Fruit fly (Drosophila melanogaster) whole organism, pupa: ENCODE measurements around the gene ZnT33D.

Experiments used
- CG13204 ChIP-seq: fragments of 200-800 bp; sonication (Bioruptor generic); optimal IDR thresholded peaks from 2 replicates; lab custom pipeline; 2018; ENCODE audit warnings: missing biosample characterization, mild to moderate bottlenecking, missing genetic modification characterization, moderate library complexity
- CG14655 ChIP-seq: fragments of 200-800 bp; sonication (Bioruptor generic); optimal IDR thresholded peaks from 3 replicates; lab custom pipeline; 2017; ENCODE audit warnings: mild to moderate bottlenecking, missing biosample characterization, missing genetic modification reagents, missing genetic modification characterization
- CG15710 ChIP-seq: fragments of 200-800 bp; sonication (Bioruptor generic); optimal IDR thresholded peaks from 2 replicates; lab custom pipeline; 2018; ENCODE audit warnings: missing biosample characterization, mild to moderate bottlenecking, missing genetic modification characterization, moderate library complexity
- CG17806 ChIP-seq: fragments of 200-800 bp; sonication (Bioruptor generic); optimal IDR thresholded peaks from 2 replicates; lab custom pipeline; 2018; ENCODE audit warnings: missing biosample characterization, mild to moderate bottlenecking, missing genetic modification characterization, moderate library complexity
- CG34367 ChIP-seq: fragments of 200-800 bp; sonication (Bioruptor generic); optimal IDR thresholded peaks from 2 replicates; lab custom pipeline; 2018; ENCODE audit warnings: missing biosample characterization, mild to moderate bottlenecking, missing genetic modification characterization
- CG8159 ChIP-seq: fragments of 200-800 bp; sonication (Bioruptor generic); optimal IDR thresholded peaks from 3 replicates; lab custom pipeline; 2018; ENCODE audit warnings: missing biosample characterization, mild to moderate bottlenecking, missing genetic modification characterization, moderate library complexity
- CG8301 ChIP-seq: fragments of 200-800 bp; sonication (Bioruptor generic); optimal IDR thresholded peaks from 2 replicates; lab custom pipeline; 2018; ENCODE audit warnings: missing biosample characterization, mild to moderate bottlenecking, missing genetic modification characterization
- CG9948 ChIP-seq: fragments of 200-800 bp; sonication (Bioruptor generic); optimal IDR thresholded peaks from 2 replicates; lab custom pipeline; 2018; ENCODE audit warnings: missing biosample characterization, mild to moderate bottlenecking, missing genetic modification characterization, moderate library complexity
- D1 ChIP-seq: fragments of 200-800 bp; sonication (Bioruptor generic); optimal IDR thresholded peaks from 2 replicates; lab custom pipeline; 2018; ENCODE audit warnings: missing biosample characterization, mild to moderate bottlenecking, missing genetic modification characterization, moderate library complexity
- EcR ChIP-seq: fragments of 200-800 bp; sonication (Bioruptor generic); optimal IDR thresholded peaks from 3 replicates; lab custom pipeline; 2019; ENCODE audit warnings: missing biosample characterization, missing genetic modification characterization, mild to moderate bottlenecking, moderate library complexity, missing genetic modification reagents
- Pif1A ChIP-seq: fragments of 200-800 bp; sonication (Bioruptor generic); optimal IDR thresholded peaks from 3 replicates; lab custom pipeline; 2016; ENCODE audit warnings: missing biosample characterization, missing genetic modification characterization
- Pif1B ChIP-seq: fragments of 200-800 bp; sonication (Bioruptor generic); optimal IDR thresholded peaks from 3 replicates; lab custom pipeline; 2016; ENCODE audit warnings: missing biosample characterization, missing genetic modification characterization
- fd96Ca ChIP-seq: fragments of 200-800 bp; sonication (Bioruptor generic); IDR thresholded peaks from 3 replicates; pipeline ENCODE4 v1.3.6; 2022; ENCODE audit warnings: missing biosample characterization, missing genetic modification characterization
- rn ChIP-seq: fragments of 200-800 bp; sonication (Bioruptor generic); IDR thresholded peaks from 2 replicates; pipeline ENCODE4 v1.3.6; 2022; ENCODE audit warnings: missing biosample characterization, missing genetic modification characterization

- TF ChIP-seq Pif1B (GFP tag; lab: Kevin White, UChicago) = no peak
- TF ChIP-seq CG8301 (tag; lab: Kevin White, UChicago) = no peak
- TF ChIP-seq EcR (GFP tag; lab: Kevin White, UChicago) = no peak
- no peak for TF ChIP-seq Pif1A (GFP tag; lab: Kevin White, UChicago)
- TF ChIP-seq CG15710 (tag; lab: Kevin White, UChicago) = no peak
- TF ChIP-seq CG9948 = no peak
- TF ChIP-seq CG14655 = no peak
- TF ChIP-seq CG13204 (GFP tag; lab: Kevin White, UChicago) = no peak
- no peak for TF ChIP-seq rn (GFP tag; lab: Robert Waterston, UW)
- TF ChIP-seq CG17806 (tag; lab: Kevin White, UChicago) = no peak
- TF ChIP-seq D1 (tag; lab: Kevin White, UChicago) = no peak
- TF ChIP-seq CG34367 (tag; lab: Kevin White, UChicago) = no peak
- no peak for TF ChIP-seq fd96Ca (GFP tag; lab: Robert Waterston, UW)
- TF ChIP-seq CG8159 = no peak
Observed at dm6 chr2L:12200990-12201389, 36.9 kb downstream of the ZnT33D start.
